Fruit fly (Drosophila melanogaster): ENCODE measurements around the gene dtn.

Gene dtn

dm6 chrX:6278879-6279628 lies 53.6 kb downstream of the dtn start:
- TF ChIP-seq CG8478 (optimal IDR thresholded peaks at IDR 0.05) (no peak), CTCF (optimal IDR thresholded peaks at IDR 0.05) (no peak)

DNA sequence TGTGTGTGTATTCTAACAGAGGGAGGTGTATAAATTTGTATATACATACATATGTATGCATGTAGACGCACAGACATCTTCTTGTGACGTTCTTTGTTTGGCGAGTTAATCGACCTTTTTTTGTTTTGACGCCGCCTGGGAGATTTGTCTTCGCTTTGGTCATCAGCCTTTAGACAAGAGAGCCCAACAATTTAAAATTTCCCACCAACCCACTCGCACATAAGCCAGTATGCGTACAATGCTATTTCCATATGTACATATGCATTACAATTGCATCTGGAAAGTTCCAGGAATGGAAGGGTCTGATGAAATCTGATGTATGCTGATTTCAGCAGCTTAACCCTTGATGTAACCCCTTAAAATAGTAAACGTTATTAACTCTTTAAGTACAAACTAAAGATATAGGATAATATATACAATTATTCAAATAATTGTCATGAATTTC lies 54.2 kb downstream of the dtn start, which contains the start of gene Ubi-p5E:
TSS of gene Ubi-p5E (minus strand) at position 19 of the 445 bp plus-strand sequence.
- no peak for TF ChIP-seq CTCF (optimal IDR thresholded peaks at IDR 0.05)
- TF ChIP-seq CG8478 (optimal IDR thresholded peaks at IDR 0.05), result no peak

- TF ChIP-seq CTCF (optimal IDR thresholded peaks at IDR 0.05) (no peak), CG8478 (optimal IDR thresholded peaks at IDR 0.05) (no peak)
Observed at dm6 chrX:6283470-6283869, 58.0 kb downstream of the dtn start, which contains the start of gene CG11700. Gene CG11700 (minus strand): TSS chrX:6283575.
